Worm (Caenorhabditis elegans): ENCODE measurements around the gene Y39G8B.1.

ce11 chrII:13973514-13973913 is at the start of gene Y39G8B.1:
- no peak for TF ChIP-seq nhr-12 (tag; optimal IDR thresholded peaks at IDR 0.05)
- no peak for TF ChIP-seq mls-2 (tag; optimal IDR thresholded peaks at IDR 0.05)
- no peak for TF ChIP-seq ztf-11 (tag; optimal IDR thresholded peaks at IDR 0.05)
- no peak for TF ChIP-seq elt-1 (tag; optimal IDR thresholded peaks at IDR 0.05; ENCODE audit: borderline replicate concordance, insufficient read depth)
- TF ChIP-seq unc-62 (GFP tag; optimal IDR thresholded peaks at IDR 0.05): no peak
- TF ChIP-seq unc-39 (tag; optimal IDR thresholded peaks at IDR 0.05): no peak
- no peak for TF ChIP-seq lsy-2 (tag; optimal IDR thresholded peaks at IDR 0.05)
- TF ChIP-seq bed-3 (GFP tag; optimal IDR thresholded peaks at IDR 0.05): no peak
- no peak for TF ChIP-seq blmp-1 (tag; optimal IDR thresholded peaks at IDR 0.05)

All from whole organism, mixed stage, embryonic.